Fruit fly (Drosophila melanogaster) whole organism, embryonic: Measurements from ENCODE around the gene Pvf2.
A peak's percentile ranks its signal among the peaks of the same experiment; 100 is the strongest.

Experiments used
- Atf3 ChIP-seq: fragments of 200-800 bp; sonication (Bioruptor generic); optimal IDR thresholded peaks from 3 replicates; lab custom pipeline; 2016; ENCODE audit warnings: missing biosample characterization, missing genetic modification characterization
- CG10147 ChIP-seq: fragments of 200-800 bp; sonication (Bioruptor generic); optimal IDR thresholded peaks from 2 replicates; lab custom pipeline; 2019; ENCODE audit warnings: missing biosample characterization, mild to moderate bottlenecking, missing genetic modification characterization, moderate library complexity
- CG10209 ChIP-seq: fragments of 200-800 bp; sonication (Bioruptor generic); optimal IDR thresholded peaks from 3 replicates; lab custom pipeline; 2017; ENCODE audit warnings: missing biosample characterization, mild to moderate bottlenecking, missing genetic modification characterization, missing genetic modification reagents
- CG10565 ChIP-seq: fragments of 200-800 bp; sonication (Bioruptor generic); optimal IDR thresholded peaks from 3 replicates; lab custom pipeline; 2016; ENCODE audit warnings: missing biosample characterization, mild to moderate bottlenecking, missing genetic modification characterization
- CG12769 ChIP-seq: fragments of 200-800 bp; sonication (Bioruptor generic); optimal IDR thresholded peaks from 2 replicates; lab custom pipeline; 2019; ENCODE audit warnings: missing biosample characterization, mild to moderate bottlenecking, missing genetic modification characterization, moderate library complexity
- CG1529 ChIP-seq: fragments of 200-800 bp; sonication (Bioruptor generic); optimal IDR thresholded peaks from 3 replicates; lab custom pipeline; 2018; ENCODE audit warnings: missing biosample characterization, missing genetic modification characterization
- CG1647 ChIP-seq: fragments of 200-800 bp; sonication (Bioruptor generic); optimal IDR thresholded peaks from 3 replicates; lab custom pipeline; 2016; ENCODE audit warnings: missing biosample characterization, missing genetic modification characterization
- CG17328 ChIP-seq: fragments of 200-800 bp; sonication (Bioruptor generic); IDR thresholded peaks from 2 replicates; pipeline ENCODE4 v1.3.6; 2022; ENCODE audit warnings: missing biosample characterization, missing genetic modification characterization
- CG18476 ChIP-seq: fragments of 200-800 bp; sonication (Bioruptor generic); optimal IDR thresholded peaks from 2 replicates; lab custom pipeline; 2016; ENCODE audit warnings: missing biosample characterization, mild to moderate bottlenecking, missing genetic modification characterization
- CG2199 ChIP-seq: fragments of 200-800 bp; sonication (Bioruptor generic); IDR thresholded peaks from 3 replicates; pipeline ENCODE4 v1.3.6; 2022; ENCODE audit warnings: missing biosample characterization, missing genetic modification characterization
- CG30431 ChIP-seq: fragments of 200-800 bp; sonication (Bioruptor generic); optimal IDR thresholded peaks from 2 replicates; lab custom pipeline; 2017; ENCODE audit warnings: missing biosample characterization, missing genetic modification characterization
- CG31365 ChIP-seq: fragments of 200-800 bp; sonication (Bioruptor generic); optimal IDR thresholded peaks from 2 replicates; lab custom pipeline; 2018; ENCODE audit warnings: missing biosample characterization, mild to moderate bottlenecking, missing genetic modification characterization
- CG31388 ChIP-seq: fragments of 200-800 bp; sonication (Bioruptor generic); optimal IDR thresholded peaks from 2 replicates; lab custom pipeline; 2016; ENCODE audit warnings: missing biosample characterization, missing genetic modification characterization
- CG34224 ChIP-seq: fragments of 200-800 bp; sonication (Bioruptor generic); IDR thresholded peaks from 3 replicates; pipeline ENCODE4 v1.3.6; 2022; ENCODE audit warnings: missing biosample characterization, missing genetic modification characterization; ENCODE audit not compliant: partially characterized antibody
- CG34376 ChIP-seq: fragments of 200-800 bp; sonication (Bioruptor generic); optimal IDR thresholded peaks from 2 replicates; lab custom pipeline; 2018; ENCODE audit warnings: missing biosample characterization, mild to moderate bottlenecking, missing genetic modification characterization
- CG4360 ChIP-seq: fragments of 200-800 bp; sonication (Bioruptor generic); IDR thresholded peaks from 2 replicates; pipeline ENCODE4 v1.3.6; 2022; ENCODE audit warnings: missing biosample characterization, missing genetic modification characterization
- CG6765 ChIP-seq: fragments of 200-800 bp; sonication (Bioruptor generic); optimal IDR thresholded peaks from 3 replicates; lab custom pipeline; 2017; ENCODE audit warnings: missing biosample characterization, mild to moderate bottlenecking, missing genetic modification characterization
- CG6813 ChIP-seq: fragments of 200-800 bp; sonication (Bioruptor generic); optimal IDR thresholded peaks from 2 replicates; lab custom pipeline; 2017; ENCODE audit warnings: missing biosample characterization, missing genetic modification characterization, mild to moderate bottlenecking, moderate library complexity, missing genetic modification reagents
- CG7556 ChIP-seq: fragments of 200-800 bp; sonication (Bioruptor generic); optimal IDR thresholded peaks from 2 replicates; lab custom pipeline; 2017; ENCODE audit warnings: missing biosample characterization, mild to moderate bottlenecking, missing genetic modification characterization
- CG9609 ChIP-seq: fragments of 200-800 bp; sonication (Bioruptor generic); optimal IDR thresholded peaks from 3 replicates; lab custom pipeline; 2016; ENCODE audit warnings: missing biosample characterization, missing genetic modification characterization
- D19A ChIP-seq: fragments of 200-800 bp; optimal IDR thresholded peaks from 3 replicates; lab custom pipeline; 2019; ENCODE audit warnings: missing biosample characterization, mild to moderate bottlenecking, missing genetic modification characterization, moderate library complexity
- H2.0 ChIP-seq: fragments of 200-800 bp; sonication (Bioruptor generic); IDR thresholded peaks from 2 replicates; pipeline ENCODE4 v1.3.6; 2022; ENCODE audit warnings: missing biosample characterization, missing genetic modification characterization
- NC2β ChIP-seq: fragments of 200-800 bp; sonication (Bioruptor generic); optimal IDR thresholded peaks from 2 replicates; lab custom pipeline; 2016; ENCODE audit warnings: missing biosample characterization, missing genetic modification characterization
- NfI ChIP-seq: fragments of 200-800 bp; sonication (Bioruptor generic); optimal IDR thresholded peaks from 3 replicates; lab custom pipeline; 2018; ENCODE audit warnings: missing biosample characterization, mild to moderate bottlenecking, missing genetic modification characterization, moderate library complexity
- Optix ChIP-seq: fragments of 200-800 bp; sonication (Bioruptor generic); IDR thresholded peaks from 3 replicates; pipeline ENCODE4 v1.3.6; 2022; ENCODE audit warnings: missing biosample characterization, missing genetic modification characterization
- Pdp1 ChIP-seq, 2 experiments: fragments of 200-800 bp; sonication (Bioruptor generic); optimal IDR thresholded peaks; 3 replicates each; lab custom pipeline; 2016; ENCODE audit warnings: missing biosample characterization in 2 of 2, missing genetic modification characterization in 2 of 2, mild to moderate bottlenecking in 1 of 2, moderate library complexity in 1 of 2
- Side ChIP-seq: fragments of 200-800 bp; sonication (Bioruptor generic); optimal IDR thresholded peaks from 2 replicates; lab custom pipeline; 2016; ENCODE audit warnings: missing biosample characterization, missing genetic modification characterization
- Stat92E ChIP-seq, 3 experiments: fragments of >200 bp in 2 of 3; fragments of 200-800 bp in 1 of 3; sonication (Bioruptor generic) in 1 of 3; optimal IDR thresholded peaks; 2 replicates each; lab custom pipeline; 2017 to 2019; ENCODE audit warnings: missing biosample characterization in 3 of 3, missing genetic modification characterization in 3 of 3, mild to moderate bottlenecking in 1 of 3, moderate library complexity in 1 of 3
- Vsx1 ChIP-seq: fragments of 200-800 bp; sonication (Bioruptor generic); optimal IDR thresholded peaks from 2 replicates; lab custom pipeline; 2017; ENCODE audit warnings: missing biosample characterization, mild to moderate bottlenecking, missing genetic modification characterization, missing genetic modification reagents
- ap ChIP-seq: fragments of 200-800 bp; sonication (Bioruptor generic); IDR thresholded peaks from 2 replicates; pipeline ENCODE4 v1.3.6; 2022; ENCODE audit warnings: missing biosample characterization, missing genetic modification characterization
- ase ChIP-seq: fragments of 200-800 bp; sonication (Bioruptor generic); IDR thresholded peaks from 3 replicates; pipeline ENCODE4 v1.3.6; 2022; ENCODE audit warnings: missing biosample characterization, missing genetic modification characterization
- bab2 ChIP-seq: fragments of 200-800 bp; sonication (Bioruptor generic); optimal IDR thresholded peaks from 2 replicates; lab custom pipeline; 2016; ENCODE audit warnings: missing biosample characterization, missing genetic modification characterization
- caup ChIP-seq: fragments of 200-800 bp; sonication (Bioruptor generic); optimal IDR thresholded peaks from 3 replicates; lab custom pipeline; 2017; ENCODE audit warnings: missing biosample characterization, mild to moderate bottlenecking, missing genetic modification characterization, moderate library complexity; ENCODE audit not compliant: severe bottlenecking
- croc ChIP-seq: fragments of 200-800 bp; sonication (Bioruptor generic); conservative IDR thresholded peaks from 3 replicates; pipeline ENCODE4 v1.3.6; 2022; ENCODE audit warnings: missing biosample characterization, missing genetic modification characterization
- grn ChIP-seq: fragments of 200-800 bp; sonication (Bioruptor generic); optimal IDR thresholded peaks from 3 replicates; lab custom pipeline; 2017; ENCODE audit warnings: missing biosample characterization, missing genetic modification characterization
- gsb ChIP-seq: fragments of 200-800 bp; sonication (Bioruptor generic); IDR thresholded peaks from 2 replicates; pipeline ENCODE4 v1.3.6; 2022; ENCODE audit warnings: missing biosample characterization, missing genetic modification characterization
- insv ChIP-seq, 2 experiments: fragments of 200-800 bp; sonication (Bioruptor generic); optimal IDR thresholded peaks; 3 replicates each; lab custom pipeline; 2016 to 2018; ENCODE audit warnings: missing biosample characterization in 2 of 2, missing genetic modification characterization in 2 of 2
- jing ChIP-seq: fragments of 200-800 bp; sonication (Bioruptor generic); optimal IDR thresholded peaks from 2 replicates; lab custom pipeline; 2018; ENCODE audit warnings: missing biosample characterization, mild to moderate bottlenecking, missing genetic modification characterization
- ken ChIP-seq: fragments of 200-800 bp; sonication (Bioruptor generic); IDR thresholded peaks from 3 replicates; pipeline ENCODE4 v1.3.6; 2022; ENCODE audit warnings: missing biosample characterization, missing genetic modification characterization
- lab ChIP-seq: fragments of 200-800 bp; sonication (Bioruptor generic); optimal IDR thresholded peaks from 3 replicates; lab custom pipeline; 2017; ENCODE audit warnings: missing biosample characterization, missing genetic modification characterization, mild to moderate bottlenecking, moderate library complexity, missing genetic modification reagents
- lov ChIP-seq, 2 experiments: fragments of 200-800 bp in 1 of 2; fragments of >200 bp in 1 of 2; sonication (Bioruptor generic) in 1 of 2; IDR thresholded peaks in 1 of 2; optimal IDR thresholded peaks in 1 of 2; 2 replicates in 1 of 2; 3 replicates in 1 of 2; pipeline versions ENCODE4 v1.3.6 to Lab custom; 2017 to 2022; ENCODE audit warnings: missing biosample characterization in 1 of 2, missing genetic modification characterization in 1 of 2
- pnt ChIP-seq: fragments of 200-800 bp; sonication (Bioruptor generic); optimal IDR thresholded peaks from 3 replicates; lab custom pipeline; 2016; ENCODE audit warnings: missing biosample characterization, missing genetic modification characterization
- ro ChIP-seq: fragments of 200-800 bp; sonication (Bioruptor generic); IDR thresholded peaks from 2 replicates; pipeline ENCODE4 v1.3.6; 2022; ENCODE audit warnings: missing biosample characterization, missing genetic modification characterization
- salm ChIP-seq: fragments of 200-800 bp; sonication (Bioruptor generic); optimal IDR thresholded peaks from 2 replicates; lab custom pipeline; 2018; ENCODE audit warnings: missing biosample characterization, mild to moderate bottlenecking, missing genetic modification characterization
- sens ChIP-seq: fragments of 200-800 bp; sonication (Bioruptor generic); peaks from one replicate; lab custom pipeline; 2016; ENCODE audit warnings: missing biosample characterization, missing genetic modification characterization
- seq ChIP-seq: fragments of 200-800 bp; sonication (Bioruptor generic); IDR thresholded peaks from 2 replicates; pipeline ENCODE4 v1.3.6; 2022; ENCODE audit warnings: missing biosample characterization, missing genetic modification characterization
- unc-4 ChIP-seq: fragments of 200-800 bp; sonication (Bioruptor generic); IDR thresholded peaks from 2 replicates; pipeline ENCODE4 v1.3.6; 2022; ENCODE audit warnings: missing biosample characterization, missing genetic modification characterization; ENCODE audit not compliant: partially characterized antibody
- yki ChIP-seq: fragments of >200 bp; optimal IDR thresholded peaks from 3 replicates; lab custom pipeline; 2018

The Pvf2 gene

dm6 chr2L:7043039-7043905, 41.2 kb downstream of the Pvf2 start (continued):
- TF ChIP-seq CG10209 (GFP tag; lab: Kevin White, UChicago) = peak; percentile 52
- no peak for TF ChIP-seq CG30431 (GFP tag; lab: Kevin White, UChicago)
- peak; percentile 42; the same call in 1 of the 2 replicates for TF ChIP-seq CG17328
- TF ChIP-seq lab (GFP tag; lab: Kevin White, UChicago) = no peak
- no peak for TF ChIP-seq Atf3 (GFP tag; lab: Kevin White, UChicago)
- no peak for TF ChIP-seq CG34224 (GFP tag; lab: Robert Waterston, UW)
- no peak for TF ChIP-seq pnt (GFP tag; lab: Kevin White, UChicago)
- no peak for TF ChIP-seq ro (GFP tag; lab: Robert Waterston, UW)
- no peak for TF ChIP-seq CG34376 (GFP tag; lab: Kevin White, UChicago)
- TF ChIP-seq lov (optimal IDR thresholded peaks at IDR 0.05; lab: Kevin White, UChicago) = no peak
- TF ChIP-seq lov (GFP tag; IDR thresholded peaks at IDR 0.05; lab: Robert Waterston, UW) = peak; percentile 81; the same call in 1 of the 3 replicates
- no peak for TF ChIP-seq ap (GFP tag; lab: Robert Waterston, UW)
- TF ChIP-seq ase (GFP tag; lab: Robert Waterston, UW) = no peak
- peak; percentile 66 for TF ChIP-seq seq (GFP tag; lab: Robert Waterston, UW)
- TF ChIP-seq CG1529 = peak; percentile 64
- TF ChIP-seq Side (GFP tag; lab: Kevin White, UChicago) = no peak
- TF ChIP-seq NC2β (GFP tag; lab: Kevin White, UChicago) = peak; percentile 33
- TF ChIP-seq croc (GFP tag; lab: Robert Waterston, UW) = no peak
- TF ChIP-seq jing (GFP tag; lab: Kevin White, UChicago) = no peak
- peak; percentile 7 for TF ChIP-seq CG18476
- no peak for TF ChIP-seq caup (GFP tag; lab: Kevin White, UChicago)
- TF ChIP-seq D19A (tag; lab: Kevin White, UChicago) = no peak
- no peak for TF ChIP-seq CG1647
- TF ChIP-seq salm (tag; lab: Kevin White, UChicago) = no peak
- no peak for TF ChIP-seq Stat92E (GFP tag; optimal IDR thresholded peaks at IDR 0.05; lab: Kevin White, UChicago)
- no peak for TF ChIP-seq CG10147
- peak; percentile 29; the same call in 1 of the 2 replicates for TF ChIP-seq CG4360
- no peak for TF ChIP-seq H2.0 (GFP tag; lab: Robert Waterston, UW)
- TF ChIP-seq NfI (GFP tag; lab: Kevin White, UChicago) = no peak
- TF ChIP-seq CG10565 = no peak
- no peak for TF ChIP-seq yki (lab: Kevin White, UChicago)
- TF ChIP-seq Optix = 0 out of 3 replicates have a peak, but pooled peaks have one; percentile 45
- no peak for TF ChIP-seq CG2199 (GFP tag; lab: Robert Waterston, UW)
- TF ChIP-seq Vsx1 (GFP tag; lab: Kevin White, UChicago) = peak; percentile 71
- TF ChIP-seq insv (GFP tag; optimal IDR thresholded peaks at IDR 0.05; lab: Kevin White, UChicago) = no peak
- TF ChIP-seq sens (GFP tag; lab: Kevin White, UChicago) = peak; percentile 94
- TF ChIP-seq bab2 (GFP tag; lab: Kevin White, UChicago) = peak; percentile 24
- TF ChIP-seq CG31365 = no peak
- no peak for TF ChIP-seq CG31388
- peak; percentile 20 for TF ChIP-seq CG12769 (tag; lab: Kevin White, UChicago)
- TF ChIP-seq gsb = no peak
- TF ChIP-seq CG9609 = peak; percentile 23
- peak; percentile 52; the same call in 2 of the 3 replicates for TF ChIP-seq ken (GFP tag; lab: Robert Waterston, UW)
- peak; percentile 7 to 94 for TF ChIP-seq Pdp1 (GFP tag; optimal IDR thresholded peaks at IDR 0.05; lab: Kevin White, UChicago)
- peak; percentile 9 for TF ChIP-seq CG6813 (GFP tag; lab: Kevin White, UChicago)
- no peak for TF ChIP-seq CG6765
- peak; percentile 25 for TF ChIP-seq grn (GFP tag; lab: Kevin White, UChicago)
- TF ChIP-seq CG7556 = peak; percentile 31
- TF ChIP-seq unc-4 (GFP tag; lab: Robert Waterston, UW) = no peak
